Worm (Caenorhabditis elegans) whole organism, early embryonic: ENCODE results near the gene ent-5.

Experiments used
- B0310.2 ChIP-seq: sonication (generic microtip); optimal IDR thresholded peaks from 2 replicates; lab custom pipeline; 2016; ENCODE audit warnings: mild to moderate bottlenecking, missing genetic modification characterization, missing compliant biosample characterization
- aly-1 ChIP-seq: sonication (generic microtip); optimal IDR thresholded peaks from 2 replicates; lab custom pipeline; 2016; ENCODE audit warnings: missing genetic modification characterization, missing compliant biosample characterization
- ama-1 ChIP-seq: fragments of 150-350 bp; optimal IDR thresholded peaks from 2 replicates; lab custom pipeline; 2014
- flt-1 ChIP-seq: fragments of 200-800 bp; sonication (Bioruptor generic); IDR thresholded peaks from 2 replicates; pipeline ENCODE4 v1.3.6; 2022; ENCODE audit warnings: missing genetic modification characterization, missing compliant biosample characterization
- hmbx-1 ChIP-seq: sonication (generic microtip); optimal IDR thresholded peaks from 2 replicates; lab custom pipeline; 2016; ENCODE audit warnings: mild to moderate bottlenecking, missing genetic modification characterization, missing compliant biosample characterization

DNA sequence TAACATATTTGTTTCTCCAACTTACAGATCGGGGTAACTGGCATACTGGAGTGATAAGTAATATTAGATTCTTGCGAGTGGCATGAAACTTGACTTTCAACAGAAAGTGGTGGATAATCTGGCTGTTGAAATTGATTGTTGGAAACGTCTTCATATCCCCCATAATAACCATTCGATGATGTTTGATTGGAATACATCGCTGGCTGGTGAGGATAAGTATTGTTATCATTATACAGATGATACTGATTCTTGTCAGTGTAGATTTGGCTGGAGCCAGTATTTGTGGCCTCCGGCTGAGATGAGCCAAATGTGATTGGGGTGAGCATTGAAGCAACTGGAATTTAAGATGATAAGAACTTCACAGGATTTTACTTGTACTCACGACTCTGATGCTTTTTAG lies 34.0 kb downstream of the ent-5 start:
- TF ChIP-seq B0310.2 (no peak), flt-1 (GFP tag; lab: Robert Waterston, UW) (no peak), ama-1 (no peak), hmbx-1 (no peak), aly-1 (tag; lab: Kevin White, UChicago) (no peak)
